Worm (Caenorhabditis elegans) whole organism, early embryonic: ENCODE results near the gene Y43F8C.7.

ENCODE experiments used
- B0310.2 ChIP-seq: sonication (generic microtip); optimal IDR thresholded peaks from 2 replicates; lab custom pipeline; 2016; ENCODE audit warnings: mild to moderate bottlenecking, missing genetic modification characterization, missing compliant biosample characterization
- F13C5.2 ChIP-seq: sonication (generic microtip); optimal IDR thresholded peaks from 2 replicates; lab custom pipeline; 2017; ENCODE audit warnings: mild to moderate bottlenecking, missing genetic modification characterization, inconsistent platforms, missing compliant biosample characterization
- aly-1 ChIP-seq: sonication (generic microtip); optimal IDR thresholded peaks from 2 replicates; lab custom pipeline; 2016; ENCODE audit warnings: missing genetic modification characterization, missing compliant biosample characterization
- ama-1 ChIP-seq: fragments of 150-350 bp; optimal IDR thresholded peaks from 2 replicates; lab custom pipeline; 2014
- ceh-13 ChIP-seq: fragments of 200-800 bp; sonication (Bioruptor generic); optimal IDR thresholded peaks from 2 replicates; lab custom pipeline; 2018; ENCODE audit warnings: mild to moderate bottlenecking, missing genetic modification characterization, missing compliant biosample characterization
- ceh-36 ChIP-seq: sonication (generic microtip); optimal IDR thresholded peaks from 2 replicates; lab custom pipeline; 2016; ENCODE audit warnings: missing genetic modification characterization, inconsistent platforms, missing compliant biosample characterization
- flt-1 ChIP-seq: fragments of 200-800 bp; sonication (Bioruptor generic); IDR thresholded peaks from 2 replicates; pipeline ENCODE4 v1.3.6; 2022; ENCODE audit warnings: missing genetic modification characterization, missing compliant biosample characterization
- hmbx-1 ChIP-seq: sonication (generic microtip); optimal IDR thresholded peaks from 2 replicates; lab custom pipeline; 2016; ENCODE audit warnings: mild to moderate bottlenecking, missing genetic modification characterization, missing compliant biosample characterization
- hmg-4 ChIP-seq: fragments of 200-800 bp; sonication (Bioruptor generic); optimal IDR thresholded peaks from 2 replicates; lab custom pipeline; 2018; ENCODE audit warnings: mild to moderate bottlenecking, missing genetic modification characterization, missing compliant biosample characterization
- hnd-1 ChIP-seq: sonication (generic microtip); optimal IDR thresholded peaks from 2 replicates; lab custom pipeline; 2016; ENCODE audit warnings: missing genetic modification characterization, missing compliant biosample characterization
- pes-1 ChIP-seq: fragments of 200-800 bp; sonication (Bioruptor generic); IDR thresholded peaks from 2 replicates; pipeline ENCODE4 v1.3.6; 2022; ENCODE audit warnings: missing genetic modification reagents, missing genetic modification characterization, missing compliant biosample characterization
- scrt-1 ChIP-seq: fragments of 200-800 bp; sonication (Bioruptor generic); IDR thresholded peaks from 2 replicates; pipeline ENCODE4 v1.3.6; 2022; ENCODE audit warnings: missing genetic modification characterization, missing compliant biosample characterization
- sea-1 ChIP-seq: fragments of 200-800 bp; sonication (Bioruptor generic); conservative IDR thresholded peaks from 2 replicates; pipeline ENCODE4 v1.3.6; 2022; ENCODE audit warnings: missing genetic modification characterization, missing compliant biosample characterization
- tbx-37 ChIP-seq: fragments of 200-800 bp; sonication (Bioruptor generic); conservative IDR thresholded peaks from 2 replicates; pipeline ENCODE4 v1.3.6; 2022; ENCODE audit warnings: missing genetic modification reagents, missing genetic modification characterization, missing compliant biosample characterization

DNA sequence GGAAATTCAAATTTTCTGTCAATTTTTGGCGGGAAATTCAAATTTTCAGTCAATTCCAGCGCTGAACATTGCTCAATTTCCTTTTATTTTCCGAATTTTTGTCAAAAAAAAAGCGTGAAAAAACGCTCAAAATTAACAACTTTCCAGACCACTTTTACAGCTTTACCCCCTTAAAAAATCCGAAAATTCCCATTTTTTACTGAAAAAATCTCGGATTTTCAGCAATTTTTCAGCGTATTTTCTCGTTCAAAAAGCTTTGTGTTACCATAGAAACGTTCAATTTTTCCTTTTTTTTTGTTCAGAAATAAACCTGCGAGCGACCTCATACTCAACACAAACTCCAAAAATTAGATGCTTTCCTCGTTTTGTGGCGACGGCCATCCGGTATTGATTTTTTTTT is 30.7 kb upstream of the Y43F8C.7 start, which contains the start of gene mrp-7:
- TF ChIP-seq scrt-1 (GFP tag; lab: Robert Waterston, UW) (no peak), flt-1 (no peak), aly-1 (no peak), ama-1 (lab: Kevin White, UChicago) (no peak), F13C5.2 (no peak), B0310.2 (tag; lab: Kevin White, UChicago) (no peak), ceh-13 (no peak), tbx-37 (GFP tag; lab: Robert Waterston, UW) (no peak), hnd-1 (tag; lab: Kevin White, UChicago) (no peak), ceh-36 (tag; lab: Kevin White, UChicago) (no peak), hmbx-1 (tag; lab: Kevin White, UChicago) (no peak), sea-1 (GFP tag; lab: Robert Waterston, UW) (no peak), pes-1 (GFP tag; lab: Robert Waterston, UW) (no peak), hmg-4 (GFP tag; lab: Kevin White, UChicago) (no peak)
